Worm (Caenorhabditis elegans): ENCODE measurements around the gene F59F5.3.

DNA sequence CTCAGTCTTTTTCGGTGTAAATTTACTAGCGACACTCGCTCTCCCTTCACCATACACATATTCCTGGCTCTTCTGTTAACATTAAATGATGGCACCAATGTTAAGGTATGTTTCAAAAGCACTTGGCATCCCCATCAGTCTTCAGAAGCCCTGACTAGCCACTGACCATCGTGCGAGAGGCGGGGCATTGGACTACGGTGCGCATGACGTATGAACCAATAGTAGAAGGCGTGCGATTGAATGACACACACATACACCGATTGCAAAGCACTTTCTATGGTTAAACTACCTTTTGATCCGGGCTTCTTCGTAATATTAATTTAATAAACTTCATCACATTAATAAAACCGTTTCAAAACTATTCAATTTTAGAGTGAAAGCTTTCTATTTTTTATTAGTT lies 37.0 kb downstream of the F59F5.3 start:
- TF ChIP-seq lsy-2 (tag; optimal IDR thresholded peaks at IDR 0.05) (peak in 1 of 2 experiments; percentile 50), ceh-63 (GFP tag; optimal IDR thresholded peaks at IDR 0.05) (no peak), ceh-8 (GFP tag; optimal IDR thresholded peaks at IDR 0.05) (no peak), dpl-1 (GFP tag; optimal IDR thresholded peaks at IDR 0.05) (no peak), zag-1 (tag; optimal IDR thresholded peaks at IDR 0.05) (no peak), elt-2 (tag; optimal IDR thresholded peaks at IDR 0.05) (no peak), mdl-1 (tag; optimal IDR thresholded peaks at IDR 0.05) (no peak), ztf-11 (tag; optimal IDR thresholded peaks at IDR 0.05) (no peak), nhr-11 (tag; optimal IDR thresholded peaks at IDR 0.05) (no peak), ces-1 (GFP tag; optimal IDR thresholded peaks at IDR 0.05) (no peak)
